Fruit fly (Drosophila melanogaster) whole organism, embryonic: ENCODE data around the gene CG31637.

ENCODE experiments used
- Sin3A ChIP-seq: fragments of >200 bp; optimal IDR thresholded peaks from 2 replicates; lab custom pipeline; 2018
- dmrt11E ChIP-seq: fragments of 200-800 bp; sonication (Bioruptor generic); optimal IDR thresholded peaks from 3 replicates; lab custom pipeline; 2018; ENCODE audit warnings: missing biosample characterization, mild to moderate bottlenecking, missing genetic modification characterization, moderate library complexity

DNA sequence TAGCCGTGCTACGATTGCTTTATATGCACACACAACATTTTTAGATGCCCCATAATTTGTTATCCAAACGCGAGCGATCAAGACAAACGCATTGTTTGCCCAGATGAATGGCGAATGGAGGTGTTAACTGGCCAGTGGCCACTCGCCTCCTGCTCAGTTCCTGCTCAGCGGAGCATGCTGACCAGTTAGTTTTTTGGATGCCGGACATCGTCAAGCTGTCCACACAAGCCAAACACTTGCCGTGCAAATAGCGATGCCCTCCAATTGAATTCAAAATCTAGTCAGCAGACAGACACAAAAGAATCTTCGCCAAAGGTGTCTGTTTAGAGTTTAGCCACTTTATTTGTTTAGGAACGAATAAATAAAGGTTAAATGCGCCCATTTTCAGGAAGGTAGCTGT is 36.2 kb upstream of the CG31637 start:
- peak; percentile 10 for TF ChIP-seq dmrt11E (tag; lab: Kevin White, UChicago)
- TF ChIP-seq Sin3A (lab: Kevin White, UChicago): no peak
